Worm (Caenorhabditis elegans): ENCODE data around the gene nhx-2.

The nhx-2 gene

ce11 chrII:7678512-7678911 lies 15.2 kb downstream of the nhx-2 start:
- TF ChIP-seq hmg-4 (GFP tag; optimal IDR thresholded peaks at IDR 0.05) (peak; percentile 23), ets-7 (tag; optimal IDR thresholded peaks at IDR 0.05) (no peak)

ce11 chrII:7676307-7676905 lies 17.4 kb downstream of the nhx-2 start:
- no peak for TF ChIP-seq tbx-37 (GFP tag; conservative IDR thresholded peaks at IDR 0.05)
- peak; percentile 2 for TF ChIP-seq F13C5.2 (tag; optimal IDR thresholded peaks at IDR 0.05)
- TF ChIP-seq ceh-36 (tag; optimal IDR thresholded peaks at IDR 0.05) = no peak
- TF ChIP-seq tbx-11 (GFP tag; IDR thresholded peaks at IDR 0.05) = 0 out of 2 replicates have a peak, but pooled peaks have one; percentile 37
- no peak for TF ChIP-seq ets-7 (tag; optimal IDR thresholded peaks at IDR 0.05)
- TF ChIP-seq flt-1 (GFP tag; IDR thresholded peaks at IDR 0.05) = no peak
- TF ChIP-seq ama-1 (optimal IDR thresholded peaks at IDR 0.05) = no peak
- peak; percentile 40 for TF ChIP-seq aly-1 (tag; optimal IDR thresholded peaks at IDR 0.05)
- no peak for TF ChIP-seq pes-1 (GFP tag; IDR thresholded peaks at IDR 0.05)
- peak; percentile 45 for TF ChIP-seq hmg-4 (GFP tag; optimal IDR thresholded peaks at IDR 0.05)

ce11 chrII:7675752-7676151 lies 18.0 kb downstream of the nhx-2 start:
- TF ChIP-seq ceh-36 (tag; optimal IDR thresholded peaks at IDR 0.05) (no peak), scrt-1 (GFP tag; IDR thresholded peaks at IDR 0.05) (no peak), ceh-13 (GFP tag; optimal IDR thresholded peaks at IDR 0.05) (no peak), tbx-37 (GFP tag; conservative IDR thresholded peaks at IDR 0.05) (no peak), aly-1 (tag; optimal IDR thresholded peaks at IDR 0.05) (no peak), hmbx-1 (tag; optimal IDR thresholded peaks at IDR 0.05) (no peak), sea-1 (GFP tag; conservative IDR thresholded peaks at IDR 0.05) (no peak), pes-1 (GFP tag; IDR thresholded peaks at IDR 0.05) (no peak), tbx-11 (GFP tag; IDR thresholded peaks at IDR 0.05) (no peak), F13C5.2 (tag; optimal IDR thresholded peaks at IDR 0.05) (no peak), B0310.2 (tag; optimal IDR thresholded peaks at IDR 0.05) (no peak), ama-1 (optimal IDR thresholded peaks at IDR 0.05) (no peak), ets-7 (tag; optimal IDR thresholded peaks at IDR 0.05) (no peak), flt-1 (GFP tag; IDR thresholded peaks at IDR 0.05) (no peak), tra-4 (tag; optimal IDR thresholded peaks at IDR 0.05) (no peak)

- TF ChIP-seq ets-7 (tag; optimal IDR thresholded peaks at IDR 0.05) (no peak), ama-1 (optimal IDR thresholded peaks at IDR 0.05) (no peak), ceh-13 (GFP tag; optimal IDR thresholded peaks at IDR 0.05) (no peak), aly-1 (tag; optimal IDR thresholded peaks at IDR 0.05) (no peak), ceh-36 (tag; optimal IDR thresholded peaks at IDR 0.05) (no peak), hmbx-1 (tag; optimal IDR thresholded peaks at IDR 0.05) (no peak), pes-1 (GFP tag; IDR thresholded peaks at IDR 0.05) (no peak), hmg-4 (GFP tag; optimal IDR thresholded peaks at IDR 0.05) (no peak), flt-1 (GFP tag; IDR thresholded peaks at IDR 0.05) (no peak), tbx-37 (GFP tag; conservative IDR thresholded peaks at IDR 0.05) (no peak), F13C5.2 (tag; optimal IDR thresholded peaks at IDR 0.05) (no peak), B0310.2 (tag; optimal IDR thresholded peaks at IDR 0.05) (no peak), tbx-11 (GFP tag; IDR thresholded peaks at IDR 0.05) (no peak), tra-4 (tag; optimal IDR thresholded peaks at IDR 0.05) (no peak), sea-1 (GFP tag; conservative IDR thresholded peaks at IDR 0.05) (no peak), scrt-1 (GFP tag; IDR thresholded peaks at IDR 0.05) (no peak), hnd-1 (tag; optimal IDR thresholded peaks at IDR 0.05) (no peak)
These were observed 22.1 kb downstream of the nhx-2 start, which contains the start of gene lir-1 for ce11 chrII:7671705-7672104. Gene lir-1, plus strand, starts transcription at chrII:7672005.

- TF ChIP-seq sea-1 (GFP tag; conservative IDR thresholded peaks at IDR 0.05) (no peak), tbx-37 (GFP tag; conservative IDR thresholded peaks at IDR 0.05) (no peak), F13C5.2 (tag; optimal IDR thresholded peaks at IDR 0.05) (no peak), aly-1 (tag; optimal IDR thresholded peaks at IDR 0.05) (no peak), scrt-1 (GFP tag; IDR thresholded peaks at IDR 0.05) (no peak), hmg-4 (GFP tag; optimal IDR thresholded peaks at IDR 0.05) (no peak), ceh-13 (GFP tag; optimal IDR thresholded peaks at IDR 0.05) (no peak), tbx-11 (GFP tag; IDR thresholded peaks at IDR 0.05) (no peak), ceh-36 (tag; optimal IDR thresholded peaks at IDR 0.05) (no peak), tra-4 (tag; optimal IDR thresholded peaks at IDR 0.05) (no peak), ama-1 (optimal IDR thresholded peaks at IDR 0.05) (no peak), pes-1 (GFP tag; IDR thresholded peaks at IDR 0.05) (no peak), hmbx-1 (tag; optimal IDR thresholded peaks at IDR 0.05) (no peak), hnd-1 (tag; optimal IDR thresholded peaks at IDR 0.05) (no peak)
These were observed 23.7 kb downstream of the nhx-2 start for ce11 chrII:7670039-7670438.

- TF ChIP-seq hmg-4 (GFP tag; optimal IDR thresholded peaks at IDR 0.05) (peak; percentile 9), scrt-1 (GFP tag; IDR thresholded peaks at IDR 0.05) (no peak), F13C5.2 (tag; optimal IDR thresholded peaks at IDR 0.05) (peak; percentile 34)
These were observed 24.3 kb downstream of the nhx-2 start for ce11 chrII:7669409-7669808.

ce11 chrII:7666967-7667366 lies 26.8 kb downstream of the nhx-2 start, which contains the start of gene lir-2:
Gene lir-2, plus strand, starts transcription at chrII:7667267.
- TF ChIP-seq pes-1 (GFP tag; IDR thresholded peaks at IDR 0.05) (peak; percentile 8; the same call in 1 of the 2 replicates), tbx-11 (GFP tag; IDR thresholded peaks at IDR 0.05) (no peak), F13C5.2 (tag; optimal IDR thresholded peaks at IDR 0.05) (peak; percentile 7), ets-7 (tag; optimal IDR thresholded peaks at IDR 0.05) (no peak)

- TF ChIP-seq B0310.2 (tag; optimal IDR thresholded peaks at IDR 0.05) (no peak), tbx-37 (GFP tag; conservative IDR thresholded peaks at IDR 0.05) (no peak), ceh-13 (GFP tag; optimal IDR thresholded peaks at IDR 0.05) (no peak), ama-1 (optimal IDR thresholded peaks at IDR 0.05) (no peak), flt-1 (GFP tag; IDR thresholded peaks at IDR 0.05) (no peak), scrt-1 (GFP tag; IDR thresholded peaks at IDR 0.05) (no peak), sea-1 (GFP tag; conservative IDR thresholded peaks at IDR 0.05) (no peak), tra-4 (tag; optimal IDR thresholded peaks at IDR 0.05) (no peak), pes-1 (GFP tag; IDR thresholded peaks at IDR 0.05) (no peak), tbx-11 (GFP tag; IDR thresholded peaks at IDR 0.05) (no peak), ets-7 (tag; optimal IDR thresholded peaks at IDR 0.05) (no peak), hmg-4 (GFP tag; optimal IDR thresholded peaks at IDR 0.05) (no peak), hmbx-1 (tag; optimal IDR thresholded peaks at IDR 0.05) (no peak), hnd-1 (tag; optimal IDR thresholded peaks at IDR 0.05) (no peak), ceh-36 (tag; optimal IDR thresholded peaks at IDR 0.05) (no peak), F13C5.2 (tag; optimal IDR thresholded peaks at IDR 0.05) (no peak), aly-1 (tag; optimal IDR thresholded peaks at IDR 0.05) (no peak)
These were observed 27.4 kb downstream of the nhx-2 start for ce11 chrII:7666338-7666737.

All from whole organism, early embryonic.